Fruit fly (Drosophila melanogaster): Measurements from ENCODE around the gene PIG-Wa.

Gene PIG-Wa

DNA sequence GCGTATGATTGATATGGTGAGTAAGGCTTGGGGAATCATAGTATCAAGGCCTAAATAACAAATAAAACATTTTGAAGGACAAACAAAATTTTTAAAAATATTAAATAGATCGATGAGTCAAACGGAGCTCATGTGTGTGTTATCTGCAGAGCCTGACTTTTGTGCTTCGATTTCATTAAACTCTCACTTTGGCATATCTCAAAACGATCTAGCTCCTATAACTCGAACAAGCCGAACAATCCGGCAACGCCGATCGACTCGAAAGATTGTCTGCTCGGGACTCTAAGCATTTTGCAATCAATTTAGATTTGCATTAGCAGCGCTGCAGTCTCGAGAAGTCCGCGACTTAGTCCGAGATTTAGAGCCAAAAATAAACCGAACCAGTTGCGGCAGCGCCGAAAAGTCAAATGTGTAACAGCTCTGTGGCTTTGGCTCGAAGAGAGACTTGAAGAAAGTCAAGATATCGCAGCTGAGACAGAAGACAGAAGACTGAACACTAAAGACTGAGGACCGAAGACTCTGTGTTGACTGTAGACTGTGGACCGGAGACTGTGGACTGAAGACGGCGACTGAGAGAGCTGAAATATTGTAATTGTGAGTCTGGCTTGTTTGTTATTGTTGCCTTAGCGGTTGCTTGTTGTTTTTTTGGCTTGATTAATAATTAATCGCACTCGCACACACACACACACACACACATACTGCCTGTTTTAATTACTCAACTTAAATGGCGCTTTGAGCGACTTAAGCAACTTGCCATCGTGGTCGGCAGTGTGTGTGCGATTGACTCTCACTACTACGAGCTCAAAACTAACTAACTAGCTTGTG is 44.6 kb downstream of the PIG-Wa start:
- no peak for TF ChIP-seq EcR (GFP tag; optimal IDR thresholded peaks at IDR 0.05)
- no peak for TF ChIP-seq psq (optimal IDR thresholded peaks at IDR 0.05)
- no peak for TF ChIP-seq Dll (optimal IDR thresholded peaks at IDR 0.05)
- no peak for TF ChIP-seq usp (GFP tag; optimal IDR thresholded peaks at IDR 0.05)
- no peak for TF ChIP-seq CG8478 (optimal IDR thresholded peaks at IDR 0.05)

DNA sequence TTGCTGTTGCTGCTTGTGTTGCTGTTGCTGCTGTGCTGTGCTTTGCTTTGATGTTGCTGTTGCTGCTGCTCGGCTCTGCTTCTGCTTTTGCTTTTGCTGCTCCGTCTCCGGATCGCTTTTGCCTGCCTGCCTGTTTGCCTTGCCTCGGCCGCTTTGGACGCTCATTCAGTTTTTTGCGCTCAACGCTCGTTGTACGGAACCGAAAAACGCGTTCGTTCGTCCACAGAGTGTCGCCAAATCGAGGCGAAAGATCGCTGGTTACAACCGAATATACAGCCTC is 45.1 kb downstream of the PIG-Wa start, which contains the start of gene dpp:
dpp (plus strand) TSS at position 164 of the 280 bp plus-strand sequence.
- TF ChIP-seq pan (optimal IDR thresholded peaks at IDR 0.05) (no peak), psq (optimal IDR thresholded peaks at IDR 0.05) (no peak), usp (GFP tag; optimal IDR thresholded peaks at IDR 0.05) (no peak), CG8478 (optimal IDR thresholded peaks at IDR 0.05) (no peak), EcR (GFP tag; optimal IDR thresholded peaks at IDR 0.05) (no peak), Dll (optimal IDR thresholded peaks at IDR 0.05) (no peak)

DNA sequence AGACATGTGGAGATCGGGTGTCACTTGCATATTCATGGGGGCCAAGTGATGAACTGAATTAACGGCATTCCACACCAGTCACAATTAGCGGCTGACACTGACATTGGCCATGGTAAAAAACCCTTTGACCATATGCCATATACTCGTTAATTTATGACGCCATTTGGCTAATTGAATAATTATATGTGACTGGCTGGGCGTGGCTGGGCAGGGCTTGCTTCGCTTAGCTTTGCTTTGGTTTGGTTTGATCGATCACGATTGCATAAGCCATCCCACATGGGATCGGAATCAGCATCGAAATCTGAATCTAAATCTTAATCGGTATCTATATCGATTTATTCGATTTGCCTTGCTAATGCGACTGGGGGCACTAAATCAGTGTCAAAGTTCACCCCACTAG is 46.6 kb downstream of the PIG-Wa start:
- no peak for TF ChIP-seq pan (optimal IDR thresholded peaks at IDR 0.05)
- no peak for TF ChIP-seq psq (optimal IDR thresholded peaks at IDR 0.05)
- TF ChIP-seq EcR (GFP tag; optimal IDR thresholded peaks at IDR 0.05), result no peak
- TF ChIP-seq usp (GFP tag; optimal IDR thresholded peaks at IDR 0.05), result no peak
- TF ChIP-seq CG8478 (optimal IDR thresholded peaks at IDR 0.05), result no peak
- TF ChIP-seq Dll (optimal IDR thresholded peaks at IDR 0.05), result no peak

DNA sequence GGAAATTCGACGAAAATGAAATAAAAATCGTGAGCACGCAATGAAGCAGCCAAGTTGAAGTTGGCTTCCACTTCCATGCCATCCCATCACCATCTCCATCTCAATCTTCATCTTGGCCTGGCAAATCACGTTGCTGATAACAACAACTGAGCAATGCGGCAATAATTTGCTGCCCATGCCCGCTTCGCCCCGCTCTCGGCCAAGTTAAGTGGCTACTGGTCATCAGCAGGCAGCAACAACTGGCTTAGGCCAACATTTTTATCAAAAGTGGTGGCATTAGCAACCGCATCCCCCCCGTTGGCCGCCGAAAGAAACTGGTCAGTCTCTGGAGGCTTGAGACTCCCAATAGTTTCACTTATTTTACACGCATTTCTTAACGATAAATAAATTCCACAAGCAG is 47.2 kb downstream of the PIG-Wa start:
- TF ChIP-seq usp (GFP tag; optimal IDR thresholded peaks at IDR 0.05), result no peak
- TF ChIP-seq pan (optimal IDR thresholded peaks at IDR 0.05), result no peak
- no peak for TF ChIP-seq Dll (optimal IDR thresholded peaks at IDR 0.05)
- no peak for TF ChIP-seq CG8478 (optimal IDR thresholded peaks at IDR 0.05)
- no peak for TF ChIP-seq EcR (GFP tag; optimal IDR thresholded peaks at IDR 0.05)
- TF ChIP-seq psq (optimal IDR thresholded peaks at IDR 0.05), result no peak

DNA sequence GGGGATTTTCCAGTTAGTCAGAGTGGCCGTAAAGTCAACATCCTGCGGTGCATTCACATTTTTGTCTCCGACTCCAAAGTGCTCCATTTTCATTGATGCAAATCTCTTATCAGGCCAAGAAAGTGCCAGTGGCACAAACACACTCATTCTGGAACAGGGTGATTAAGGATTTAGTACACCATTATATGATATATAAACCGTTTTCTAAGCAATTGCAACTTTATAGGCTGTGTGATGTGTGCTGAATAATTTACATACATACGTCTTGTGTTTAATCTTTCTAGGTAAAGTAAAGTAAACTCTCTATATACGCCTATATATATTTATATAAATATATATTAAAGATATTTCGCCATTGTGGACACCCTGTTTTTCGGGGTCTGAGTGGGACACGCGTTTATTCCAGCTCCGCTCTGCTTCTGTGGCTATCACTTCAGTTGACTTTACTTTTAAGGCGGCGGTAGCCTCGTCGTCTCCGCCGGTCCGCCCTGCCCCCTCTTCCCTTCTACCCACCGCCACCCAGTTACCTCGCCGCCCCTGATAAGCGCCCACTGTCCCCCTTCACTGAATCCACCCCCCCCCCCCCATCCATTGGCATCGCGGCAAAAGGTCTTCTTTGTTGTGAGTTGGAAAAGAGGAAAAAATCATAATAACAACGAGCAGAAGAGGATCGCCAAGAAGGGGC is 49.9 kb downstream of the PIG-Wa start:
- no peak for TF ChIP-seq pan (optimal IDR thresholded peaks at IDR 0.05)
- TF ChIP-seq usp (GFP tag; optimal IDR thresholded peaks at IDR 0.05), result no peak
- TF ChIP-seq psq (optimal IDR thresholded peaks at IDR 0.05), result no peak
- TF ChIP-seq EcR (GFP tag; optimal IDR thresholded peaks at IDR 0.05), result no peak
- TF ChIP-seq CG8478 (optimal IDR thresholded peaks at IDR 0.05), result no peak
- no peak for TF ChIP-seq Dll (optimal IDR thresholded peaks at IDR 0.05)

DNA sequence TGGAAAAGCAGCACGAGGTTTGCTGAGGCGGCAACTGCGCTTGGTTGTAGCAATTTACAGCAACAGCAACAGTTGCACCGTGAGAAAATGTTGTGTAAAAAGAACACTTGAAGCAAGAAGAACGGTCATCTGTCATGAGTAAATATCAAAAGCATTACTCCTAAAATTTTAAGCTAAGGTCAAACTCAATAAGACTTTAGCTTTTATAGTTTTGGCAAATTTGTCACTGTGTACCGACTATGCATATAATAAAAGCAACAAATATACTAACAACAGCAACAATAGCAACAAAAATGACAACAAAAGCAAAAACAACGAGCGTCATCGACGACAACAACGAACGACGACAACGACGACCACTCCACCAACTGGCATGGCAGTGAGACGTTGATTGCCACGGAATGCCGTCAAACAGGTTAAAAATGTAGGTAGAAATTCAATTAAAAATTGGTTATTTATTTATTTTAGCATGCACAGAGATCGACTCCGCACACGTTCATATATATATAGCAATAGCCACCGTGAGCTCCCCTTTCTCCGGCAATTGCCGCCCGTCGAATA is 50.6 kb downstream of the PIG-Wa start:
- TF ChIP-seq psq (optimal IDR thresholded peaks at IDR 0.05), result no peak

DNA sequence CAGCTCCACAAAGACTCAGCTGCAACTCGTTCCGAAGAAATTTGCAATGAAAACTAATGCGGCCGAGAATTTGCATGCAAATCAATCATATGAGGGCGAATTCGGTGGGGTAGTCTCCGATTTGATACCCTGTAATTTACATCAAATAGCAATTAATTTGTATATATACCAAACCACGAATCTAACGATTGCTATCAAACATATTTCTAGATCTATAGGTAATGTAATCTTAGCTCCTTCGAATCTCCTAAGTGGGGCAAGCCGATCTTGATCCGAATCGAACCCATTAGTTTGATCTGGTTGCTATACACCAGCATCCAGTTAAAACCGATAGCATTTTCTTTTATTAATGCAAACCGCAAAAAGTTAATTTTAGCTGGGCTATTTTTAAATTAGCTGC is 51.2 kb downstream of the PIG-Wa start:
- TF ChIP-seq CG8478 (optimal IDR thresholded peaks at IDR 0.05), result no peak
- no peak for TF ChIP-seq usp (GFP tag; optimal IDR thresholded peaks at IDR 0.05)
- no peak for TF ChIP-seq Dll (optimal IDR thresholded peaks at IDR 0.05)
- TF ChIP-seq psq (optimal IDR thresholded peaks at IDR 0.05), result no peak
- no peak for TF ChIP-seq pan (optimal IDR thresholded peaks at IDR 0.05)
- no peak for TF ChIP-seq EcR (GFP tag; optimal IDR thresholded peaks at IDR 0.05)

Data from whole organism.